Fruit fly (Drosophila melanogaster): ENCODE data around the gene nol.

nol gene

dm6 chr3L:11089805-11090440 lies 40.7 kb upstream of the nol start (continued):
- peak; percentile 77 for TF ChIP-seq OdsH (GFP tag; optimal IDR thresholded peaks at IDR 0.05)
- peak; percentile 92 for TF ChIP-seq Eip78C (GFP tag)
- TF ChIP-seq CG10669 (GFP tag; optimal IDR thresholded peaks at IDR 0.05) = peak; percentile 32
- TF ChIP-seq CG6808 (GFP tag; optimal IDR thresholded peaks at IDR 0.05) = no peak
- TF ChIP-seq lz (GFP tag; optimal IDR thresholded peaks at IDR 0.05) = peak; percentile 60
- TF ChIP-seq esn (GFP tag; optimal IDR thresholded peaks at IDR 0.05) = peak; percentile 81
- TF ChIP-seq cyc (GFP tag; optimal IDR thresholded peaks at IDR 0.05) = peak; percentile 42
- TF ChIP-seq CG3032 (tag; optimal IDR thresholded peaks at IDR 0.05) = peak; percentile 11
- peak; percentile 71 for TF ChIP-seq Smox (GFP tag; optimal IDR thresholded peaks at IDR 0.05)
- TF ChIP-seq Blimp-1 (GFP tag; optimal IDR thresholded peaks at IDR 0.05) = no peak
- TF ChIP-seq Ets21C (GFP tag; optimal IDR thresholded peaks at IDR 0.05) = peak; percentile 56
- TF ChIP-seq ss (GFP tag; optimal IDR thresholded peaks at IDR 0.05) = peak; percentile 28 to 57
- TF ChIP-seq Hr4 (GFP tag; optimal IDR thresholded peaks at IDR 0.05) = peak; percentile 88
- TF ChIP-seq CG8319 (GFP tag; optimal IDR thresholded peaks at IDR 0.05) = no peak
- TF ChIP-seq pdm3 (GFP tag; optimal IDR thresholded peaks at IDR 0.05) = peak; percentile 73
- TF ChIP-seq Met (GFP tag; optimal IDR thresholded peaks at IDR 0.05) = peak; percentile 78
- TF ChIP-seq vri (GFP tag; optimal IDR thresholded peaks at IDR 0.05) = peak; percentile 61
- TF ChIP-seq CG7368 (GFP tag; optimal IDR thresholded peaks at IDR 0.05) = peak; percentile 12
- TF ChIP-seq fd59A (GFP tag; optimal IDR thresholded peaks at IDR 0.05) = no peak
- peak; percentile 15 for TF ChIP-seq spab (GFP tag; optimal IDR thresholded peaks at IDR 0.05)
- peak; percentile 67 for TF ChIP-seq eg (GFP tag; IDR thresholded peaks at IDR 0.05)
- TF ChIP-seq Sox15 (GFP tag; optimal IDR thresholded peaks at IDR 0.05) = peak; percentile 8

DNA sequence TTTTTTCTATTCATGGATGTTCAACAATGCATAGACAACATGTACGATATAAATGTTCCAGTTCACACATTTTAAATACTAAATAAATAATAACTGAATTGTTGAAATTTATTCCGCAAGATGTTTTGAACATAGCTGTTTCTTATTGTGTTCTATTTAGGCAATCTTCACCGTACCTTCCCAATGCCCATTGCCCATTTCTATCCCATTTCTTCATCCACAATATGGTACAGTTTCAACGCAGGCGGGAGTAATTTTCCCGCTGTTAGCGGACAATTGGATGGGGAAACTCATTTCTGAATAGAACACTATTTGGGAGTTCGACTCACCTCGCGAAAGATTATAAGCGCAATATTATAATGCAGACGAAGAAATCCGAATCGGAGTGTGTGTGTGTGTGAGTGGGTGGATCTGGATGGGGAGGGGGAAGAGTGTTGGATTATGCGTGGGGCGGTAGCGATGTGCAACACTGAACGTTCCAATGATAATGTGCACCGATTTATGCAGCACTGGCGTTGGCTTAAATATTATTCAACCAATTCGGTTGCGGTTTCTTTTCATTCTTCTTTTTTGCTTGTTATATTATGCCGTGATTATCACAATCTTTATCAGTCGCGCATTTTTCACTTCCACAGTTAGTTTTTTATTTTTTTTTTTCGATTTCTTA lies 38.6 kb upstream of the nol start:
- peak; percentile 51 for TF ChIP-seq CG6808 (GFP tag; optimal IDR thresholded peaks at IDR 0.05)
- peak; percentile 21 for TF ChIP-seq CG11762 (GFP tag; optimal IDR thresholded peaks at IDR 0.05; ENCODE audit: insufficient read depth)
- peak; percentile 73 for TF ChIP-seq cyc (GFP tag; optimal IDR thresholded peaks at IDR 0.05)
- TF ChIP-seq CG8119 (GFP tag; IDR thresholded peaks at IDR 0.05) = peak; percentile 39; the same call in 1 of the 3 replicates
- TF ChIP-seq fkh (GFP tag; optimal IDR thresholded peaks at IDR 0.05) = peak; percentile 42
- peak; percentile 79 for TF ChIP-seq CG3919 (GFP tag; optimal IDR thresholded peaks at IDR 0.05)
- peak; percentile 59 for TF ChIP-seq Smox (GFP tag; optimal IDR thresholded peaks at IDR 0.05)
- peak; percentile 56 for TF ChIP-seq CG6792 (GFP tag; optimal IDR thresholded peaks at IDR 0.05)
- peak; percentile 59 for TF ChIP-seq CG8319 (GFP tag; optimal IDR thresholded peaks at IDR 0.05)
- TF ChIP-seq ss (GFP tag; optimal IDR thresholded peaks at IDR 0.05) = peak; percentile 21 to 52
- TF ChIP-seq CG15336 (GFP tag; IDR thresholded peaks at IDR 0.05) = 0 out of 2 replicates have a peak, but pooled peaks have one; percentile 28
- peak; percentile 41 for TF ChIP-seq CG3032 (tag; optimal IDR thresholded peaks at IDR 0.05)
- TF ChIP-seq CG6163 (GFP tag; IDR thresholded peaks at IDR 0.05) = peak; percentile 72
- peak; percentile 73 for TF ChIP-seq svp (GFP tag)
- peak; percentile 67 for TF ChIP-seq OdsH (GFP tag; optimal IDR thresholded peaks at IDR 0.05)
- TF ChIP-seq CG9139 (GFP tag; optimal IDR thresholded peaks at IDR 0.05) = peak; percentile 48
- TF ChIP-seq dsx (GFP tag; optimal IDR thresholded peaks at IDR 0.05; ENCODE audit: poor library complexity, severe bottlenecking) = no peak
- TF ChIP-seq CG1621 (tag; optimal IDR thresholded peaks at IDR 0.05) = peak; percentile 21
- TF ChIP-seq Hr4 (GFP tag; optimal IDR thresholded peaks at IDR 0.05) = peak; percentile 7
- TF ChIP-seq pdm3 (GFP tag; optimal IDR thresholded peaks at IDR 0.05) = peak; percentile 66
- TF ChIP-seq net (GFP tag; optimal IDR thresholded peaks at IDR 0.05) = peak; percentile 45
- peak; percentile 37 for TF ChIP-seq CG32006 (GFP tag; optimal IDR thresholded peaks at IDR 0.05)
- peak; percentile 73 for TF ChIP-seq CG31627 (GFP tag; optimal IDR thresholded peaks at IDR 0.05)
- TF ChIP-seq Met (GFP tag; optimal IDR thresholded peaks at IDR 0.05) = peak; percentile 71
- TF ChIP-seq Eip75B (GFP tag; optimal IDR thresholded peaks at IDR 0.05) = peak; percentile 58
- TF ChIP-seq Ets96B (tag; optimal IDR thresholded peaks at IDR 0.05) = no peak
- peak; percentile 84 for TF ChIP-seq Eip78C (GFP tag)
- TF ChIP-seq CG16779 (tag; optimal IDR thresholded peaks at IDR 0.05) = peak; percentile 19
- peak; percentile 42 for TF ChIP-seq Ets21C (GFP tag; optimal IDR thresholded peaks at IDR 0.05)
- peak; percentile 59 for TF ChIP-seq Hr39 (GFP tag; optimal IDR thresholded peaks at IDR 0.05)
- TF ChIP-seq Sox102F (GFP tag; optimal IDR thresholded peaks at IDR 0.05) = peak; percentile 56
- peak; percentile 70 for TF ChIP-seq Sox14 (GFP tag; optimal IDR thresholded peaks at IDR 0.05)
- peak; percentile 28 for TF ChIP-seq CG11902 (GFP tag; optimal IDR thresholded peaks at IDR 0.05)
- peak; percentile 14 for TF ChIP-seq Sox15 (GFP tag; optimal IDR thresholded peaks at IDR 0.05)
- TF ChIP-seq lz (GFP tag; optimal IDR thresholded peaks at IDR 0.05) = peak; percentile 75
- TF ChIP-seq Eip93F (GFP tag; optimal IDR thresholded peaks at IDR 0.05) = no peak
- TF ChIP-seq Gug (GFP tag; IDR thresholded peaks at IDR 0.05) = peak; percentile 23; the same call in 1 of the 2 replicates
- TF ChIP-seq vri (GFP tag; optimal IDR thresholded peaks at IDR 0.05) = peak; percentile 95

Measured in whole organism, prepupa.